Fruit fly (Drosophila melanogaster) whole organism, embryonic: ENCODE data around the gene CG31431.

Experiments
- Bteb2 ChIP-seq: fragments of 200-800 bp; sonication (Bioruptor generic); optimal IDR thresholded peaks from 2 replicates; lab custom pipeline; 2016; ENCODE audit warnings: missing biosample characterization, missing genetic modification characterization
- CG10147 ChIP-seq: fragments of 200-800 bp; sonication (Bioruptor generic); optimal IDR thresholded peaks from 2 replicates; lab custom pipeline; 2019; ENCODE audit warnings: missing biosample characterization, mild to moderate bottlenecking, missing genetic modification characterization, moderate library complexity
- CG10267 ChIP-seq: fragments of 200-800 bp; sonication (Bioruptor generic); optimal IDR thresholded peaks from 2 replicates; lab custom pipeline; 2018; ENCODE audit warnings: missing biosample characterization, mild to moderate bottlenecking, missing genetic modification characterization, moderate library complexity
- CG12219 ChIP-seq: fragments of 200-800 bp; sonication (Bioruptor generic); optimal IDR thresholded peaks from 3 replicates; lab custom pipeline; 2018; ENCODE audit warnings: missing biosample characterization, mild to moderate bottlenecking, missing genetic modification characterization
- CG13287 ChIP-seq: fragments of 200-800 bp; sonication (Bioruptor generic); IDR thresholded peaks from 2 replicates; pipeline ENCODE4 v1.3.6; 2022; ENCODE audit warnings: missing biosample characterization, missing genetic modification characterization; ENCODE audit not compliant: partially characterized antibody
- CG13424 ChIP-seq: fragments of 200-800 bp; sonication (Bioruptor generic); optimal IDR thresholded peaks from 2 replicates; lab custom pipeline; 2019; ENCODE audit warnings: missing biosample characterization, mild to moderate bottlenecking, missing genetic modification characterization, moderate library complexity
- CG13775 ChIP-seq: fragments of 200-800 bp; sonication (Bioruptor generic); optimal IDR thresholded peaks from 3 replicates; lab custom pipeline; 2017; ENCODE audit warnings: missing biosample characterization, mild to moderate bottlenecking, missing genetic modification characterization
- CG14710 ChIP-seq: fragments of 200-800 bp; sonication (Bioruptor generic); optimal IDR thresholded peaks from 3 replicates; lab custom pipeline; 2019; ENCODE audit warnings: missing biosample characterization, mild to moderate bottlenecking, missing genetic modification characterization, moderate library complexity
- CG16815 ChIP-seq: fragments of 200-800 bp; sonication (Bioruptor generic); optimal IDR thresholded peaks from 3 replicates; lab custom pipeline; 2017; ENCODE audit warnings: missing biosample characterization, mild to moderate bottlenecking, missing genetic modification characterization
- CG17385 ChIP-seq: fragments of 200-800 bp; sonication (Bioruptor generic); optimal IDR thresholded peaks from 3 replicates; lab custom pipeline; 2018; ENCODE audit warnings: missing biosample characterization, mild to moderate bottlenecking, missing genetic modification characterization
- CG17829 ChIP-seq: fragments of 200-800 bp; optimal IDR thresholded peaks from 2 replicates; lab custom pipeline; 2019; ENCODE audit warnings: missing biosample characterization, mild to moderate bottlenecking, missing genetic modification characterization, moderate library complexity
- CG1792 ChIP-seq: fragments of 200-800 bp; sonication (Bioruptor generic); optimal IDR thresholded peaks from 2 replicates; lab custom pipeline; 2016; ENCODE audit warnings: missing biosample characterization, missing genetic modification characterization
- CG18262 ChIP-seq: fragments of 200-800 bp; optimal IDR thresholded peaks from 3 replicates; lab custom pipeline; 2019; ENCODE audit warnings: missing biosample characterization, mild to moderate bottlenecking, missing genetic modification characterization, moderate library complexity
- CG34376 ChIP-seq: fragments of 200-800 bp; sonication (Bioruptor generic); optimal IDR thresholded peaks from 2 replicates; lab custom pipeline; 2018; ENCODE audit warnings: missing biosample characterization, mild to moderate bottlenecking, missing genetic modification characterization
- CG43689 ChIP-seq: fragments of 200-800 bp; sonication (Bioruptor generic); IDR thresholded peaks from 2 replicates; pipeline ENCODE4 v1.3.6; 2022; ENCODE audit warnings: missing biosample characterization, missing genetic modification characterization
- CG4854 ChIP-seq: fragments of 200-800 bp; sonication (Bioruptor generic); optimal IDR thresholded peaks from 2 replicates; lab custom pipeline; 2016; ENCODE audit warnings: missing biosample characterization, missing genetic modification characterization, inconsistent platforms
- CG6791 ChIP-seq: fragments of 200-800 bp; sonication (Bioruptor generic); IDR thresholded peaks from 3 replicates; pipeline ENCODE4 v1.3.6; 2022; ENCODE audit warnings: missing biosample characterization, missing genetic modification characterization; ENCODE audit not compliant: partially characterized antibody
- CG6813 ChIP-seq: fragments of 200-800 bp; sonication (Bioruptor generic); optimal IDR thresholded peaks from 2 replicates; lab custom pipeline; 2017; ENCODE audit warnings: missing biosample characterization, missing genetic modification characterization, mild to moderate bottlenecking, moderate library complexity, missing genetic modification reagents
- CG7271 ChIP-seq: fragments of 200-800 bp; sonication (Bioruptor generic); optimal IDR thresholded peaks from 2 replicates; lab custom pipeline; 2018; ENCODE audit warnings: missing biosample characterization, mild to moderate bottlenecking, missing genetic modification characterization, moderate library complexity
- CG9876 ChIP-seq: fragments of 200-800 bp; sonication (Bioruptor generic); optimal IDR thresholded peaks from 2 replicates; lab custom pipeline; 2016; ENCODE audit warnings: missing biosample characterization, missing genetic modification characterization
- CHES-1-like ChIP-seq: fragments of 200-800 bp; sonication (Bioruptor generic); optimal IDR thresholded peaks from 2 replicates; lab custom pipeline; 2016; ENCODE audit warnings: missing biosample characterization, missing genetic modification characterization
- Dfd ChIP-seq, 2 experiments: fragments of >200 bp; optimal IDR thresholded peaks; 2 replicates each; lab custom pipeline; 2017; ENCODE audit warnings: missing biosample characterization in 2 of 2, missing genetic modification characterization in 2 of 2
- Fer3 ChIP-seq: fragments of 200-800 bp; sonication (Bioruptor generic); optimal IDR thresholded peaks from 2 replicates; lab custom pipeline; 2018; ENCODE audit warnings: missing biosample characterization, mild to moderate bottlenecking, missing genetic modification characterization, moderate library complexity
- HLH3B ChIP-seq: fragments of 200-800 bp; sonication (Bioruptor generic); IDR thresholded peaks from 2 replicates; pipeline ENCODE4 v1.3.6; 2022; ENCODE audit warnings: missing biosample characterization, missing genetic modification characterization
- HLH54F ChIP-seq: fragments of 200-800 bp; sonication (Bioruptor generic); optimal IDR thresholded peaks from 3 replicates; lab custom pipeline; 2016; ENCODE audit warnings: missing biosample characterization, missing genetic modification characterization
- Hmr ChIP-seq: fragments of 200-800 bp; sonication (Bioruptor generic); optimal IDR thresholded peaks from 3 replicates; lab custom pipeline; 2017; ENCODE audit warnings: mild to moderate bottlenecking, missing biosample characterization, missing genetic modification reagents, missing genetic modification characterization
- Hsf ChIP-seq: fragments of 200-800 bp; sonication (Bioruptor generic); optimal IDR thresholded peaks from 3 replicates; lab custom pipeline; 2016; ENCODE audit warnings: missing biosample characterization, missing genetic modification characterization
- Max ChIP-seq: fragments of 200-800 bp; sonication (Bioruptor generic); optimal IDR thresholded peaks from 2 replicates; lab custom pipeline; 2016; ENCODE audit warnings: missing biosample characterization, mild to moderate bottlenecking, missing genetic modification characterization
- Myb ChIP-seq: fragments of 200-800 bp; sonication (Bioruptor generic); optimal IDR thresholded peaks from 2 replicates; lab custom pipeline; 2016; ENCODE audit warnings: missing biosample characterization, missing genetic modification characterization
- Nf-YC ChIP-seq: fragments of 200-800 bp; optimal IDR thresholded peaks from 3 replicates; lab custom pipeline; 2019; ENCODE audit warnings: missing biosample characterization, mild to moderate bottlenecking, missing genetic modification characterization, moderate library complexity
- Ptx1 ChIP-seq: fragments of 200-800 bp; sonication (Bioruptor generic); IDR thresholded peaks from 2 replicates; pipeline ENCODE4 v1.3.6; 2022; ENCODE audit warnings: missing biosample characterization, missing genetic modification characterization
- Rx ChIP-seq: fragments of 200-800 bp; sonication (Bioruptor generic); IDR thresholded peaks from 2 replicates; pipeline ENCODE4 v1.3.6; 2022; ENCODE audit warnings: missing biosample characterization, missing genetic modification characterization
- Side ChIP-seq: fragments of 200-800 bp; sonication (Bioruptor generic); optimal IDR thresholded peaks from 2 replicates; lab custom pipeline; 2016; ENCODE audit warnings: missing biosample characterization, missing genetic modification characterization
- Spps ChIP-seq: fragments of 200-800 bp; sonication (Bioruptor generic); optimal IDR thresholded peaks from 2 replicates; lab custom pipeline; 2018; ENCODE audit warnings: missing biosample characterization, mild to moderate bottlenecking, missing genetic modification characterization
- bcd ChIP-seq: fragments of 200-800 bp; sonication (Bioruptor generic); optimal IDR thresholded peaks from 2 replicates; lab custom pipeline; 2017; ENCODE audit warnings: missing biosample characterization, mild to moderate bottlenecking, missing genetic modification characterization
- br ChIP-seq: fragments of >200 bp; optimal IDR thresholded peaks from 2 replicates; lab custom pipeline; 2017
- dmrt11E ChIP-seq: fragments of 200-800 bp; sonication (Bioruptor generic); optimal IDR thresholded peaks from 3 replicates; lab custom pipeline; 2018; ENCODE audit warnings: missing biosample characterization, mild to moderate bottlenecking, missing genetic modification characterization, moderate library complexity
- eyg ChIP-seq: fragments of 200-800 bp; sonication (Bioruptor generic); optimal IDR thresholded peaks from 3 replicates; lab custom pipeline; 2016; ENCODE audit warnings: missing biosample characterization, missing genetic modification characterization
- ftz-f1 ChIP-seq: fragments of 200-800 bp; sonication (Bioruptor generic); optimal IDR thresholded peaks from 2 replicates; lab custom pipeline; 2016; ENCODE audit warnings: missing biosample characterization, missing genetic modification characterization
- gro ChIP-seq: fragments of 200-800 bp; sonication (Bioruptor generic); optimal IDR thresholded peaks from 2 replicates; lab custom pipeline; 2016; ENCODE audit warnings: missing biosample characterization, missing genetic modification characterization
- prd ChIP-seq, 3 experiments: fragments of >200 bp in 2 of 3; fragments of 200-800 bp in 1 of 3; sonication (Bioruptor generic) in 1 of 3; optimal IDR thresholded peaks in 2 of 3; IDR thresholded peaks in 1 of 3; 2 replicates in 2 of 3; 3 replicates in 1 of 3; pipeline versions ENCODE4 v1.3.6 to Lab custom; 2017 to 2022; ENCODE audit warnings: missing biosample characterization in 1 of 3, missing genetic modification characterization in 1 of 3
- rib ChIP-seq: fragments of 200-800 bp; sonication (Bioruptor generic); IDR thresholded peaks from 2 replicates; pipeline ENCODE4 v1.3.6; 2022; ENCODE audit warnings: missing biosample characterization, missing genetic modification characterization
- tll ChIP-seq, 2 experiments: fragments of 200-800 bp in 1 of 2; fragments of >200 bp in 1 of 2; sonication (Bioruptor generic) in 1 of 2; optimal IDR thresholded peaks; 2 replicates each; lab custom pipeline; 2017 to 2019; ENCODE audit warnings: missing biosample characterization in 2 of 2, missing genetic modification characterization in 2 of 2, mild to moderate bottlenecking in 1 of 2, moderate library complexity in 1 of 2
- tna ChIP-seq: fragments of 200-800 bp; sonication (Bioruptor generic); IDR thresholded peaks from 2 replicates; pipeline ENCODE4 v1.3.6; 2022; ENCODE audit warnings: missing biosample characterization, missing genetic modification characterization; ENCODE audit not compliant: partially characterized antibody
- trem ChIP-seq: fragments of 200-800 bp; optimal IDR thresholded peaks from 3 replicates; lab custom pipeline; 2019; ENCODE audit warnings: missing biosample characterization, mild to moderate bottlenecking, missing genetic modification characterization, moderate library complexity
- trh ChIP-seq: fragments of 200-800 bp; sonication (Bioruptor generic); optimal IDR thresholded peaks from 2 replicates; lab custom pipeline; 2016; ENCODE audit warnings: missing biosample characterization, missing genetic modification characterization
- vnd ChIP-seq: fragments of 200-800 bp; sonication (Bioruptor generic); IDR thresholded peaks from 3 replicates; pipeline ENCODE4 v1.3.6; 2022; ENCODE audit warnings: missing biosample characterization, missing genetic modification characterization; ENCODE audit not compliant: partially characterized antibody
- zf30C ChIP-seq: fragments of 200-800 bp; sonication (Bioruptor generic); optimal IDR thresholded peaks from 3 replicates; lab custom pipeline; 2018; ENCODE audit warnings: missing biosample characterization, mild to moderate bottlenecking, missing genetic modification characterization

Gene CG31431

dm6 chr3R:21856098-21856872 is 14.2 kb upstream of the CG31431 start, which contains the start of gene glec (continued):
- TF ChIP-seq zf30C (GFP tag; lab: Kevin White, UChicago) (peak; percentile 55), CG12219 (GFP tag; lab: Kevin White, UChicago) (peak; percentile 33), HLH54F (GFP tag; lab: Kevin White, UChicago) (peak; percentile 14), CG17385 (GFP tag; lab: Kevin White, UChicago) (peak; percentile 34), CG17829 (tag; lab: Kevin White, UChicago) (peak; percentile 29), prd (optimal IDR thresholded peaks at IDR 0.05; lab: Kevin White, UChicago) (no peak), prd (GFP tag; IDR thresholded peaks at IDR 0.05; lab: Robert Waterston, UW) (peak; percentile 24; the same call in 2 of the 3 replicates), ftz-f1 (GFP tag; lab: Kevin White, UChicago) (peak; percentile 76), CG10147 (GFP tag; lab: Kevin White, UChicago) (no peak), bcd (GFP tag; lab: Kevin White, UChicago) (no peak), Fer3 (tag; lab: Kevin White, UChicago) (peak; percentile 6), tll (GFP tag; optimal IDR thresholded peaks at IDR 0.05; lab: Kevin White, UChicago) (no peak), vnd (GFP tag; lab: Robert Waterston, UW) (peak; percentile 17; the same call in 1 of the 3 replicates), Side (GFP tag; lab: Kevin White, UChicago) (peak; percentile 64), Hsf (GFP tag; lab: Kevin White, UChicago) (no peak), eyg (no peak), CG16815 (peak; percentile 7), CG43689 (no peak), CG4854 (no peak), Dfd (GFP tag; optimal IDR thresholded peaks at IDR 0.05; lab: Kevin White, UChicago) (no peak), Max (GFP tag; lab: Kevin White, UChicago) (peak; percentile 19), CHES-1-like (GFP tag; lab: Kevin White, UChicago) (peak; percentile 1), CG6791 (GFP tag; lab: Robert Waterston, UW) (peak; percentile 71; the same call in 2 of the 3 replicates), dmrt11E (tag; lab: Kevin White, UChicago) (peak; percentile 56), gro (GFP tag; lab: Kevin White, UChicago) (peak; percentile 55), CG18262 (tag; lab: Kevin White, UChicago) (peak; percentile 37), HLH3B (GFP tag; lab: Robert Waterston, UW) (no peak), CG14710 (tag; lab: Kevin White, UChicago) (peak; percentile 6), CG6813 (GFP tag; lab: Kevin White, UChicago) (no peak), CG10267 (tag; lab: Kevin White, UChicago) (no peak), tna (peak; percentile 48; the same call in 1 of the 2 replicates), Bteb2 (GFP tag; lab: Kevin White, UChicago) (no peak), br (lab: Kevin White, UChicago) (no peak), Rx (GFP tag; lab: Robert Waterston, UW) (peak; percentile 41; the same call in 1 of the 2 replicates), CG7271 (no peak), CG13287 (peak; percentile 61; the same call in 1 of the 2 replicates), trem (tag; lab: Kevin White, UChicago) (peak; percentile 16), Myb (GFP tag; lab: Kevin White, UChicago) (peak; percentile 9), rib (peak; percentile 75), CG34376 (peak; percentile 28), CG9876 (GFP tag; lab: Kevin White, UChicago) (no peak), CG1792 (GFP tag; lab: Kevin White, UChicago) (peak; percentile 7), Ptx1 (GFP tag; lab: Robert Waterston, UW) (peak; percentile 23; the same call in 1 of the 2 replicates), Spps (no peak), Hmr (GFP tag; lab: Kevin White, UChicago) (peak; percentile 61), CG13424 (tag; lab: Kevin White, UChicago) (peak; percentile 51), Nf-YC (tag; lab: Kevin White, UChicago) (peak; percentile 1), trh (GFP tag; lab: Kevin White, UChicago) (peak; percentile 7), CG13775 (GFP tag; lab: Kevin White, UChicago) (peak; percentile 53)
